Worm (Caenorhabditis elegans): Measurements from ENCODE around the gene hsd-3.

hsd-3 gene

DNA sequence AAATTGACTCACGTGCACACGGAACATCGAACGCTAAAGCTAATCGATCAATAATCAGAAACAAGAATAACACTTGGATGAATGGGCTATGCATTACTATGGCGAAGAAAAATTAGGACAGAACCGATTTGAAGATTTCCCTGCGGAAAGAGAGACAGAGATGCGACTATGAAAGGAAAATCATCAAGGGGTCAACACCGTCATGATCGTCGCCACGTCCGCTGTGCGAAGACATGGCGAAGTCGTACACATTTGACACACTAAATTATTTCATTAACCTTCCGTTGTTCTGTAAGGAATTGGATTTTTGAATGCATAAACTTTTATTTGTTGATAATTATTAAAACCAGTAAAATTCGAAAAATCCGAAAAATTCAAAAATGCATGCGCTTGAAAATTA is 39.9 kb upstream of the hsd-3 start, which contains the start of gene M03F4.6 (continued):
- TF ChIP-seq nfya-1 (tag; optimal IDR thresholded peaks at IDR 0.05; ENCODE audit: borderline replicate concordance, insufficient read depth) (no peak), atf-7 (tag; optimal IDR thresholded peaks at IDR 0.05) (peak; percentile 61), madf-3 (GFP tag; IDR thresholded peaks at IDR 0.05) (peak; percentile 80; the same call in 1 of the 2 replicates), nhr-90 (tag; optimal IDR thresholded peaks at IDR 0.05) (peak; percentile 3), ztf-22 (GFP tag; optimal IDR thresholded peaks at IDR 0.05) (peak; percentile 18), F22D6.2 (tag; optimal IDR thresholded peaks at IDR 0.05) (no peak), Y56A3A.18 (GFP tag; IDR thresholded peaks at IDR 0.05) (0 out of 2 replicates have a peak, but pooled peaks have one; percentile 72), egl-18 (GFP tag; IDR thresholded peaks at IDR 0.05) (no peak), Y95B8A.8 (GFP tag; IDR thresholded peaks at IDR 0.05) (no peak), ets-4 (GFP tag; optimal IDR thresholded peaks at IDR 0.05) (no peak), somi-1 (GFP tag; optimal IDR thresholded peaks at IDR 0.05) (no peak), madf-6 (GFP tag; IDR thresholded peaks at IDR 0.05) (peak; percentile 14; the same call in 1 of the 2 replicates), nhr-179 (tag; optimal IDR thresholded peaks at IDR 0.05) (no peak), athp-1 (tag; optimal IDR thresholded peaks at IDR 0.05) (peak; percentile 39), dpff-1 (tag; optimal IDR thresholded peaks at IDR 0.05) (peak; percentile 10), gei-17 (GFP tag; optimal IDR thresholded peaks at IDR 0.05) (peak; percentile 6), ceh-40 (GFP tag; IDR thresholded peaks at IDR 0.05) (0 out of 2 replicates have a peak, but pooled peaks have one; percentile 51), zim-3 (tag; optimal IDR thresholded peaks at IDR 0.05) (peak; percentile 53), cebp-1 (GFP tag; IDR thresholded peaks at IDR 0.05) (no peak), cebp-1 (tag; optimal IDR thresholded peaks at IDR 0.05) (peak; percentile 7), akir-1 (GFP tag; optimal IDR thresholded peaks at IDR 0.05) (no peak), C17E4.6 (GFP tag; IDR thresholded peaks at IDR 0.05) (no peak), lin-26 (GFP tag; IDR thresholded peaks at IDR 0.05) (peak; percentile 23; the same call in 1 of the 2 replicates), zfh-2 (GFP tag; conservative IDR thresholded peaks at IDR 0.05) (no peak), Y53G8AR.9 (GFP tag; conservative IDR thresholded peaks at IDR 0.05) (peak; percentile 73; the same call in 1 of the 2 replicates), nhr-120 (GFP tag; IDR thresholded peaks at IDR 0.05) (0 out of 2 replicates have a peak, but pooled peaks have one; percentile 61), chd-7 (tag; optimal IDR thresholded peaks at IDR 0.05) (peak; percentile 49), cebp-2 (GFP tag; IDR thresholded peaks at IDR 0.05) (0 out of 2 replicates have a peak, but pooled peaks have one; percentile 73), sdz-38 (tag; optimal IDR thresholded peaks at IDR 0.05) (no peak), nfyb-1 (GFP tag; IDR thresholded peaks at IDR 0.05) (peak; percentile 47; the same call in 1 of the 2 replicates), him-1 (tag; optimal IDR thresholded peaks at IDR 0.05) (no peak), rcor-1 (GFP tag; IDR thresholded peaks at IDR 0.05) (peak; percentile 35; the same call in 1 of the 2 replicates), rpc-1 (optimal IDR thresholded peaks at IDR 0.05) (no peak), rpc-1 (tag; optimal IDR thresholded peaks at IDR 0.05) (no peak), ekl-4 (GFP tag; IDR thresholded peaks at IDR 0.05) (peak; percentile 53; the same call in 1 of the 2 replicates), tlf-1 (GFP tag; optimal IDR thresholded peaks at IDR 0.05) (peak; percentile 75), dox-1 (GFP tag; IDR thresholded peaks at IDR 0.05) (peak; percentile 42; the same call in 1 of the 2 replicates)

DNA sequence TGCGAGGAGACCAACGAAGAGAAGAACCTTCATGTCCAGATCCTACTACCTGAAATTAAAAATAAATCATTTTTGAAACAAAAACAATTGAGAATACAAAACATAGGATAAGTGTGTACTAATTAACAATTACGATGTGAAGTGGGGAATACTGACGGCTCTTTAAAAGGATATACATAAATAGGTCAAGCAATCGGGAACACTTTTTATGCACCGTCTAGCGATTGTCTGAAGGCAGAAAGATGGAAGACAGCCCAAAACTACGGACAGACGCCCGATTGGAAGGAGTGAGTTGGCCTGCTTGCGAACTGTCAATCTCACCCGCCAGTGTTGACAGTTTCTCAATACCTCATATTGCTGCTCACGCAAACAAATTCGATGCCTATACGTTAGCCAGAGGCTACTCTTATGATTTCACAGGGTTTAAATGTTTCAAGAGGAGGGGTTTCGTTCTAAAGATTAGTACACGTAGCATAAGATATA is 38.2 kb upstream of the hsd-3 start, which contains the start of gene calu-1:
calu-1 (minus strand) TSS at position 51 of the 483 bp plus-strand sequence.
- TF ChIP-seq nhr-27 (tag; optimal IDR thresholded peaks at IDR 0.05) (no peak), tbp1 (GFP tag; optimal IDR thresholded peaks at IDR 0.05) (peak; percentile 16), Y53F4B.3 (GFP tag; IDR thresholded peaks at IDR 0.05) (no peak), nhr-80 (tag; optimal IDR thresholded peaks at IDR 0.05) (peak; percentile 95), lsy-27 (tag; optimal IDR thresholded peaks at IDR 0.05; ENCODE audit: borderline replicate concordance, insufficient read depth) (no peak), nhr-120 (GFP tag; IDR thresholded peaks at IDR 0.05) (no peak), egl-18 (GFP tag; IDR thresholded peaks at IDR 0.05) (no peak), unc-62 (GFP tag; optimal IDR thresholded peaks at IDR 0.05) (peak; percentile 48), atf-7 (tag; optimal IDR thresholded peaks at IDR 0.05) (peak; percentile 15), ceh-100 (GFP tag; IDR thresholded peaks at IDR 0.05) (no peak), mel-28 (tag; optimal IDR thresholded peaks at IDR 0.05; ENCODE audit: borderline replicate concordance) (no peak), him-1 (tag; optimal IDR thresholded peaks at IDR 0.05) (no peak), ets-4 (GFP tag; optimal IDR thresholded peaks at IDR 0.05) (peak; percentile 79), B0035.1 (tag; optimal IDR thresholded peaks at IDR 0.05) (no peak), let-607 (tag; optimal IDR thresholded peaks at IDR 0.05) (peak; percentile 99), dox-1 (GFP tag; IDR thresholded peaks at IDR 0.05) (0 out of 2 replicates have a peak, but pooled peaks have one; percentile 28), egrh-3 (GFP tag; IDR thresholded peaks at IDR 0.05) (no peak), C17E4.6 (GFP tag; IDR thresholded peaks at IDR 0.05) (no peak), ztf-22 (GFP tag; optimal IDR thresholded peaks at IDR 0.05) (peak; percentile 38)
